Worm (Caenorhabditis elegans) whole organism, L1 larva: ENCODE data around the gene atp-5.

Experiments used
- C16A3.4 ChIP-seq: fragments of 150-350 bp; optimal IDR thresholded peaks from 2 replicates; lab custom pipeline; 2014; ENCODE audit warnings: missing biosample characterization, missing genetic modification characterization
- aha-1 ChIP-seq: fragments of 150-350 bp; optimal IDR thresholded peaks from 2 replicates; lab custom pipeline; 2014; ENCODE audit warnings: missing biosample characterization, missing genetic modification characterization
- alr-1 ChIP-seq: fragments of 200-800 bp; sonication (Bioruptor generic); optimal IDR thresholded peaks from 2 replicates; lab custom pipeline; 2018; ENCODE audit warnings: borderline replicate concordance, mild to moderate bottlenecking, missing genetic modification characterization, missing compliant biosample characterization
- aly-2 ChIP-seq: fragments of 150-350 bp; optimal IDR thresholded peaks from 2 replicates; lab custom pipeline; 2014; ENCODE audit warnings: missing biosample characterization, missing genetic modification characterization
- ama-1 ChIP-seq: fragments of 150-350 bp; optimal IDR thresholded peaks from 2 replicates; lab custom pipeline; 2014
- blmp-1 ChIP-seq: fragments of 150-350 bp; optimal IDR thresholded peaks from 2 replicates; lab custom pipeline; 2014; ENCODE audit warnings: missing biosample characterization, missing genetic modification characterization
- ceh-8 ChIP-seq: fragments of 200-800 bp; sonication (Bioruptor generic); optimal IDR thresholded peaks from 2 replicates; lab custom pipeline; 2018; ENCODE audit warnings: mild to moderate bottlenecking, missing genetic modification characterization, moderate library complexity, missing compliant biosample characterization
- ceh-82 ChIP-seq, 3 experiments: fragments of 150-350 bp in 1 of 3; sonication (generic microtip) in 2 of 3; optimal IDR thresholded peaks; 2 replicates each; lab custom pipeline; 2014 to 2017; ENCODE audit warnings: missing biosample characterization in 3 of 3, missing genetic modification characterization in 3 of 3
- dpl-1 ChIP-seq, 3 experiments: fragments of 150-350 bp in 2 of 3; sonication (generic microtip) in 1 of 3; optimal IDR thresholded peaks; 2 replicates each; lab custom pipeline; 2014 to 2017; ENCODE audit warnings: missing biosample characterization in 3 of 3, missing genetic modification characterization in 3 of 3, missing genetic modification reagents in 3 of 3
- dsc-1 ChIP-seq: sonication (generic microtip); optimal IDR thresholded peaks from 2 replicates; lab custom pipeline; 2016; ENCODE audit warnings: mild to moderate bottlenecking, missing genetic modification characterization, missing compliant biosample characterization
- efl-1 ChIP-seq, 4 experiments: fragments of 150-350 bp; optimal IDR thresholded peaks in 3 of 4; peaks in 1 of 4; 1 replicate in 1 of 4; 2 replicates in 3 of 4; lab custom pipeline; 2014; ENCODE audit warnings: missing biosample characterization in 2 of 4, missing genetic modification characterization in 2 of 4, missing genetic modification reagents in 2 of 4
- egl-13 ChIP-seq: sonication (generic microtip); optimal IDR thresholded peaks from 2 replicates; lab custom pipeline; 2016; ENCODE audit warnings: missing genotype, missing genetic modification reagents, missing genetic modification characterization, missing compliant biosample characterization
- fkh-10 ChIP-seq: sonication (generic microtip); optimal IDR thresholded peaks from 2 replicates; lab custom pipeline; 2017; ENCODE audit warnings: missing biosample characterization, missing genetic modification reagents, missing genetic modification characterization
- fkh-8 ChIP-seq: sonication (generic microtip); optimal IDR thresholded peaks from 2 replicates; lab custom pipeline; 2016; ENCODE audit warnings: mild to moderate bottlenecking, missing genetic modification characterization, missing compliant biosample characterization
- isw-1 ChIP-seq: fragments of 200-800 bp; sonication (Bioruptor generic); IDR thresholded peaks from 2 replicates; pipeline ENCODE4 v1.3.6; 2022; ENCODE audit warnings: missing genetic modification characterization, missing compliant biosample characterization
- lin-14 ChIP-seq: fragments of 200-800 bp; sonication (Bioruptor generic); optimal IDR thresholded peaks from 2 replicates; lab custom pipeline; 2018; ENCODE audit warnings: mild to moderate bottlenecking, missing genetic modification characterization, moderate library complexity, missing compliant biosample characterization
- lin-15B ChIP-seq: fragments of 150-350 bp; sonication (generic microtip); optimal IDR thresholded peaks from 3 replicates; lab custom pipeline; 2014; ENCODE audit warnings: missing biosample characterization, missing genetic modification characterization
- lin-35 ChIP-seq, 2 experiments: fragments of 150-350 bp; optimal IDR thresholded peaks; 2 replicates each; lab custom pipeline; 2014; ENCODE audit warnings: missing biosample characterization in 2 of 2, missing genetic modification characterization in 2 of 2, missing genetic modification reagents in 2 of 2
- lir-3 ChIP-seq: sonication (generic microtip); optimal IDR thresholded peaks from 2 replicates; lab custom pipeline; 2016; ENCODE audit warnings: mild to moderate bottlenecking, missing genetic modification characterization, moderate library complexity, missing compliant biosample characterization; ENCODE audit not compliant: poor library complexity
- lsy-2 ChIP-seq, 2 experiments: fragments of 150-350 bp; optimal IDR thresholded peaks; 2 replicates each; lab custom pipeline; 2014; ENCODE audit warnings: missing biosample characterization in 2 of 2, missing genetic modification characterization in 2 of 2
- mdl-1 ChIP-seq, 2 experiments: fragments of 150-350 bp; optimal IDR thresholded peaks; 2 replicates each; lab custom pipeline; 2014 to 2017; ENCODE audit warnings: missing biosample characterization in 2 of 2, missing genetic modification characterization in 2 of 2, inconsistent platforms in 1 of 2
- mep-1 ChIP-seq: fragments of 150-350 bp; optimal IDR thresholded peaks from 2 replicates; lab custom pipeline; 2014; ENCODE audit warnings: missing biosample characterization, missing genetic modification characterization
- nhr-19 ChIP-seq: fragments of 200-800 bp; sonication (Bioruptor generic); conservative IDR thresholded peaks from 2 replicates; pipeline ENCODE4 v1.3.6; 2022; ENCODE audit warnings: missing genetic modification characterization, missing compliant biosample characterization
- nhr-20 ChIP-seq: sonication (generic microtip); optimal IDR thresholded peaks from 2 replicates; lab custom pipeline; 2016; ENCODE audit warnings: mild to moderate bottlenecking, missing genetic modification characterization, missing compliant biosample characterization
- nhr-237 ChIP-seq: fragments of 150-350 bp; optimal IDR thresholded peaks from 2 replicates; lab custom pipeline; 2014; ENCODE audit warnings: missing biosample characterization, missing genetic modification characterization
- nhr-47 ChIP-seq: sonication (generic microtip); optimal IDR thresholded peaks from 2 replicates; lab custom pipeline; 2016; ENCODE audit warnings: mild to moderate bottlenecking, missing genetic modification characterization, moderate library complexity, missing compliant biosample characterization
- nhr-71 ChIP-seq: sonication (generic microtip); optimal IDR thresholded peaks from 2 replicates; lab custom pipeline; 2016; ENCODE audit warnings: mild to moderate bottlenecking, missing genetic modification characterization, moderate library complexity, missing compliant biosample characterization
- nhr-77 ChIP-seq: fragments of 150-350 bp; optimal IDR thresholded peaks from 2 replicates; lab custom pipeline; 2014; ENCODE audit warnings: missing biosample characterization, missing genetic modification characterization
- nhr-85 ChIP-seq: sonication (generic microtip); peaks from one replicate; lab custom pipeline; 2016; ENCODE audit warnings: missing genetic modification characterization, inconsistent platforms, missing compliant biosample characterization
- nhr-90 ChIP-seq: sonication (generic microtip); optimal IDR thresholded peaks from 2 replicates; lab custom pipeline; 2016; ENCODE audit warnings: mild to moderate bottlenecking, missing genetic modification characterization, missing compliant biosample characterization; ENCODE audit not compliant: poor library complexity
- pax-3 ChIP-seq: fragments of 200-800 bp; sonication (Bioruptor generic); optimal IDR thresholded peaks from 2 replicates; lab custom pipeline; 2018; ENCODE audit warnings: mild to moderate bottlenecking, missing genetic modification characterization, moderate library complexity, missing compliant biosample characterization
- rnt-1 ChIP-seq: sonication (generic microtip); optimal IDR thresholded peaks from 2 replicates; lab custom pipeline; 2016; ENCODE audit warnings: mild to moderate bottlenecking, missing genetic modification characterization, moderate library complexity, missing compliant biosample characterization
- skn-1 ChIP-seq: fragments of 150-350 bp; optimal IDR thresholded peaks from 2 replicates; lab custom pipeline; 2014; ENCODE audit warnings: missing biosample characterization, missing genetic modification characterization
- snu-23 ChIP-seq: sonication (generic microtip); optimal IDR thresholded peaks from 2 replicates; lab custom pipeline; 2016; ENCODE audit warnings: missing genetic modification characterization, missing compliant biosample characterization
- sptf-1 ChIP-seq: fragments of 150-350 bp; optimal IDR thresholded peaks from 2 replicates; lab custom pipeline; 2014; ENCODE audit warnings: missing biosample characterization, missing genetic modification characterization
- sup-37 ChIP-seq: fragments of 200-800 bp; sonication (Bioruptor generic); optimal IDR thresholded peaks from 2 replicates; lab custom pipeline; 2018; ENCODE audit warnings: mild to moderate bottlenecking, missing genetic modification characterization, missing compliant biosample characterization
- swsn-7 ChIP-seq: sonication (generic microtip); optimal IDR thresholded peaks from 2 replicates; lab custom pipeline; 2016; ENCODE audit warnings: missing genetic modification characterization, missing compliant biosample characterization
- unc-130 ChIP-seq: fragments of 150-350 bp; optimal IDR thresholded peaks from 2 replicates; lab custom pipeline; 2017; ENCODE audit warnings: missing biosample characterization, missing genetic modification characterization, inconsistent platforms
- unc-30 ChIP-seq: sonication (generic microtip); optimal IDR thresholded peaks from 2 replicates; lab custom pipeline; 2017; ENCODE audit warnings: missing biosample characterization, missing genetic modification characterization
- ztf-4 ChIP-seq: fragments of 150-350 bp; optimal IDR thresholded peaks from 2 replicates; lab custom pipeline; 2014; ENCODE audit warnings: missing biosample characterization, missing genetic modification characterization

The atp-5 gene

DNA sequence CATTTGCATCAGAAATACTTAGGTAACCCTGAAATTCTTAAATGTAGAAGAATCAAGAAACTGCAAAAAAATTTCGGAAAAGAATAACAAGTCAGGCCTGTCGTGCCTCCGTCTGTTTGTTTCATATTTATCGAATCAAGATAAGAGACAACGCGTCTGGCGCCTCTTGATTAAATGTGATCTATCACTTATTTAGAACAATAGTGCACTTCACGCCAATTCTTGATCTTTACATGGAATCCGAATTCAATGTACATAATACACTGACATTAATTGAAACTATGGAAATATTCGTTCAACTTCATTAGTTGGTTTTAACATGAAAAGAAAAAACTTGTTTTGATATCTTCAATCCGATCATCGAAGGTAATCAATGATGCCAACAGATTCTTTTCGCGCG, 1.2 kb downstream of the atp-5 start, which contains the start of gene mboa-2 (continued):
- TF ChIP-seq egl-13 (tag; lab: Kevin White, UChicago) (no peak), lin-15B (tag; lab: Kevin White, UChicago) (no peak), isw-1 (GFP tag; lab: Robert Waterston, UW) (no peak), lin-35 (GFP tag; optimal IDR thresholded peaks at IDR 0.05; lab: Kevin White, UChicago) (peak in 1 of 2 experiments; percentile 13), ceh-8 (GFP tag; lab: Kevin White, UChicago) (no peak)

DNA sequence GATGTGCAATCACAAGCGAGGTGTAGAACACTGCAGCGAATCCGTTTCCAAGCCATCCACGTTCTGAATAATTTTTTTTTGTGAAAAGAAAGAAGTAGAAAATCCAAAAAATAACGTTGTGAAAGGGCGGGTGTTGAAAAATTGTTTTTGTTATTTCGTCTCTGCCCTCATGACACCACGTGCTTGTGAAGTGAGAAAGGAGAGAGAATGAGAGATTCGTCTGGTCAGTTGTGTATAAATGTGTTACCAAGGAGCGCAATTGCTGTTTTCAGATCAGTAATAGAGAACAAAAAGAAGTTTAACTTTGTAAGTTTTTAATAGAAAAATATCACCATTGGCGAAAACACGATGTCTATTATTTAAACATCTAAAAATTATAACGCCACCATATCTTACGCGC, 2.4 kb downstream of the atp-5 start:
- peak; percentile 56 for TF ChIP-seq mep-1 (tag; lab: Kevin White, UChicago)
- peak in 1 of 3 experiments; percentile 24 for TF ChIP-seq ceh-82 (tag; optimal IDR thresholded peaks at IDR 0.05; lab: Kevin White, UChicago)
- peak in 2 of 3 experiments; percentile 30 to 63 for TF ChIP-seq dpl-1 (GFP tag; optimal IDR thresholded peaks at IDR 0.05; lab: Kevin White, UChicago)
- TF ChIP-seq lin-15B (tag; lab: Kevin White, UChicago): peak; percentile 4
- no peak for TF ChIP-seq aly-2 (tag; lab: Kevin White, UChicago)
- peak; percentile 83 for TF ChIP-seq lin-14
- peak; percentile 67 for TF ChIP-seq nhr-71 (tag; lab: Kevin White, UChicago)
- peak; percentile 32 to 66 for TF ChIP-seq lin-35 (GFP tag; optimal IDR thresholded peaks at IDR 0.05; lab: Kevin White, UChicago)
- TF ChIP-seq nhr-19: peak; percentile 23; the same call in 1 of the 2 replicates
- peak; percentile 38 for TF ChIP-seq lir-3 (tag; lab: Kevin White, UChicago)
- TF ChIP-seq swsn-7 (tag; lab: Kevin White, UChicago): peak; percentile 24
- peak; percentile 58 for TF ChIP-seq C16A3.4 (tag; lab: Kevin White, UChicago)
- TF ChIP-seq nhr-77 (tag; lab: Kevin White, UChicago): no peak
- no peak for TF ChIP-seq nhr-237
- TF ChIP-seq lsy-2 (tag; optimal IDR thresholded peaks at IDR 0.05; lab: Kevin White, UChicago): peak; percentile 44 to 65
- no peak for TF ChIP-seq unc-30
- TF ChIP-seq pax-3: no peak
- TF ChIP-seq snu-23 (GFP tag; lab: Kevin White, UChicago): peak; percentile 74
- peak; percentile 41 to 43 for TF ChIP-seq efl-1 (optimal IDR thresholded peaks at IDR 0.05; lab: Kevin White, UChicago)
- peak in 1 of 2 experiments; percentile 36 for TF ChIP-seq efl-1 (GFP tag; optimal IDR thresholded peaks at IDR 0.05 in 1 of 2; lab: Kevin White, UChicago)
- TF ChIP-seq fkh-10 (GFP tag; lab: Kevin White, UChicago): no peak
- TF ChIP-seq nhr-20 (tag; lab: Kevin White, UChicago): peak; percentile 49
- TF ChIP-seq dsc-1: no peak
- TF ChIP-seq skn-1 (tag; lab: Kevin White, UChicago): peak; percentile 57
- TF ChIP-seq mdl-1 (tag; optimal IDR thresholded peaks at IDR 0.05; lab: Kevin White, UChicago): peak in 1 of 2 experiments; percentile 84
- TF ChIP-seq aha-1 (tag; lab: Kevin White, UChicago): no peak
- TF ChIP-seq nhr-47 (tag; lab: Kevin White, UChicago): no peak
- TF ChIP-seq unc-130 (tag; lab: Kevin White, UChicago): peak; percentile 48
- TF ChIP-seq nhr-85 (tag; lab: Kevin White, UChicago): no peak
- TF ChIP-seq blmp-1 (tag; lab: Kevin White, UChicago): peak; percentile 56
- peak; percentile 31 for TF ChIP-seq fkh-8
- TF ChIP-seq rnt-1 (tag; lab: Kevin White, UChicago): peak; percentile 25
- TF ChIP-seq, all 84 proteins: peak for 21

DNA sequence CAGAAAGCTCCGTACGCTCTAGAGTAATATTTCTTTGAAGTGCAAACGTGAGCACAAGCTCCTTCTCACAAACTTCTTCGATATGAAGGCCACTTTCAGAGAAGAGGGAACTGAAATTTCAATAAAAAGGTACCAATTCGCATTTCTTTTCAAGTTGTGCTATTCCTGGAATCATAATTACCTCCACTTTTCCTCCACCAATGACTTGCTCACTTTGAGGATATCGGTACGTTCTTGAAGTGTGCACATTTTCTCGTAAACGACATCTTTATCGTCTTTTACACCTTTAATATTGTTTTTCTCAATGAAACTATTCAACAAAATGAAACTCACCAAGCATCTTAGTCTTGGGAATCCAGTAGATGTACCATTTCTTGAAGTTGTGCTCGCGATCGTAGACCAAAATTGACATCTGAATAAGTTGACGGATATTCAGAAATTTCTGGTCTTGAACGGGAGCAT, 4.3 kb downstream of the atp-5 start, which contains the start of gene scb-1:
TSS of gene scb-1 (minus strand) at position 412 of the 462 bp plus-strand sequence.
- TF ChIP-seq ceh-82 (tag; optimal IDR thresholded peaks at IDR 0.05; lab: Kevin White, UChicago) (no peak), efl-1 (optimal IDR thresholded peaks at IDR 0.05; lab: Kevin White, UChicago) (no peak), efl-1 (GFP tag; optimal IDR thresholded peaks at IDR 0.05 in 1 of 2; lab: Kevin White, UChicago) (peak in 1 of 2 experiments; percentile 28), nhr-85 (tag; lab: Kevin White, UChicago) (peak; percentile 32), skn-1 (tag; lab: Kevin White, UChicago) (no peak), lir-3 (tag; lab: Kevin White, UChicago) (no peak), ama-1 (lab: Kevin White, UChicago) (peak; percentile 87), ztf-4 (tag; lab: Kevin White, UChicago) (no peak), mdl-1 (tag; optimal IDR thresholded peaks at IDR 0.05; lab: Kevin White, UChicago) (no peak), nhr-20 (tag; lab: Kevin White, UChicago) (no peak), nhr-90 (peak; percentile 9), nhr-71 (tag; lab: Kevin White, UChicago) (peak; percentile 20), alr-1 (tag; lab: Kevin White, UChicago) (no peak), sup-37 (GFP tag; lab: Kevin White, UChicago) (no peak), sptf-1 (tag; lab: Kevin White, UChicago) (no peak)
